Worm (Caenorhabditis elegans) whole organism, mixed stage, embryonic: ENCODE results near the gene let-2.

Experiments
- M03D4.4 ChIP-seq: sonication (generic microtip); optimal IDR thresholded peaks from 2 replicates; lab custom pipeline; 2017; ENCODE audit warnings: mild to moderate bottlenecking, missing genetic modification characterization, missing compliant biosample characterization
- bed-3 ChIP-seq: fragments of 200-800 bp; sonication (Bioruptor generic); optimal IDR thresholded peaks from 3 replicates; lab custom pipeline; 2018; ENCODE audit warnings: mild to moderate bottlenecking, missing genetic modification characterization, moderate library complexity, missing compliant biosample characterization
- blmp-1 ChIP-seq: fragments of 150-350 bp; optimal IDR thresholded peaks from 2 replicates; lab custom pipeline; 2014; ENCODE audit warnings: missing biosample characterization, missing genetic modification characterization
- ceh-39 ChIP-seq: fragments of 150-350 bp; optimal IDR thresholded peaks from 2 replicates; lab custom pipeline; 2014; ENCODE audit warnings: missing biosample characterization, missing genetic modification characterization
- ceh-43 ChIP-seq: fragments of 200-800 bp; sonication (Bioruptor generic); optimal IDR thresholded peaks from 2 replicates; lab custom pipeline; 2018; ENCODE audit warnings: mild to moderate bottlenecking, missing genetic modification characterization, moderate library complexity, missing compliant biosample characterization
- ceh-83 ChIP-seq: fragments of 200-800 bp; sonication (Bioruptor generic); optimal IDR thresholded peaks from 2 replicates; lab custom pipeline; 2018; ENCODE audit warnings: mild to moderate bottlenecking, missing genetic modification characterization, missing compliant biosample characterization
- ces-1 ChIP-seq: fragments of 150-350 bp; optimal IDR thresholded peaks from 2 replicates; lab custom pipeline; 2014; ENCODE audit warnings: missing biosample characterization, missing genetic modification reagents, missing genetic modification characterization
- cnd-1 ChIP-seq: fragments of 200-800 bp; sonication (Bioruptor generic); optimal IDR thresholded peaks from 2 replicates; lab custom pipeline; 2018; ENCODE audit warnings: mild to moderate bottlenecking, missing genetic modification characterization, missing compliant biosample characterization
- drap-1 ChIP-seq: fragments of 200-800 bp; sonication (Bioruptor generic); optimal IDR thresholded peaks from 3 replicates; lab custom pipeline; 2018; ENCODE audit warnings: mild to moderate bottlenecking, missing genetic modification characterization, missing compliant biosample characterization
- elt-1 ChIP-seq: sonication (generic microtip); optimal IDR thresholded peaks from 2 replicates; lab custom pipeline; 2017; ENCODE audit warnings: missing genetic modification characterization, mild to moderate bottlenecking, missing compliant biosample characterization, antibody characterized with exemption, moderate library complexity, borderline replicate concordance; ENCODE audit not compliant: insufficient read depth
- elt-3 ChIP-seq: fragments of 150-350 bp; optimal IDR thresholded peaks from 2 replicates; lab custom pipeline; 2014; ENCODE audit warnings: missing biosample characterization, missing genetic modification characterization
- flh-1 ChIP-seq: fragments of 200-800 bp; sonication (Bioruptor generic); optimal IDR thresholded peaks from 2 replicates; lab custom pipeline; 2018; ENCODE audit warnings: mild to moderate bottlenecking, missing genetic modification characterization, moderate library complexity, missing compliant biosample characterization
- ham-2 ChIP-seq: fragments of 200-800 bp; sonication (Bioruptor generic); optimal IDR thresholded peaks from 2 replicates; lab custom pipeline; 2018; ENCODE audit warnings: mild to moderate bottlenecking, missing genetic modification characterization, missing compliant biosample characterization
- lin-32 ChIP-seq: fragments of 200-800 bp; sonication (Bioruptor generic); optimal IDR thresholded peaks from 2 replicates; lab custom pipeline; 2018; ENCODE audit warnings: mild to moderate bottlenecking, missing genetic modification characterization, missing compliant biosample characterization
- lsy-2 ChIP-seq: fragments of 150-350 bp; optimal IDR thresholded peaks from 2 replicates; lab custom pipeline; 2014; ENCODE audit warnings: missing biosample characterization, missing genetic modification characterization
- mab-5 ChIP-seq: fragments of 150-350 bp; optimal IDR thresholded peaks from 2 replicates; lab custom pipeline; 2014; ENCODE audit warnings: missing biosample characterization, missing genetic modification characterization
- mep-1 ChIP-seq: fragments of 150-350 bp; optimal IDR thresholded peaks from 2 replicates; lab custom pipeline; 2017; ENCODE audit warnings: missing biosample characterization, missing genetic modification reagents, missing genetic modification characterization, inconsistent platforms
- nhr-2 ChIP-seq: fragments of 150-350 bp; optimal IDR thresholded peaks from 2 replicates; lab custom pipeline; 2014; ENCODE audit warnings: missing biosample characterization, missing genetic modification characterization
- nhr-237 ChIP-seq: fragments of 150-350 bp; optimal IDR thresholded peaks from 2 replicates; lab custom pipeline; 2014; ENCODE audit warnings: missing biosample characterization, missing genetic modification characterization
- nhr-28 ChIP-seq: fragments of 150-350 bp; optimal IDR thresholded peaks from 2 replicates; lab custom pipeline; 2014; ENCODE audit warnings: missing biosample characterization, missing genetic modification characterization
- pha-4 ChIP-seq: fragments of 150-350 bp; optimal IDR thresholded peaks from 2 replicates; lab custom pipeline; 2018; ENCODE audit warnings: missing biosample characterization, missing genetic modification reagents, missing genetic modification characterization
- sem-2 ChIP-seq: fragments of 200-800 bp; sonication (Bioruptor generic); optimal IDR thresholded peaks from 2 replicates; lab custom pipeline; 2018; ENCODE audit warnings: mild to moderate bottlenecking, missing genetic modification characterization, missing compliant biosample characterization
- snpc-4 ChIP-seq: fragments of 150-350 bp; optimal IDR thresholded peaks from 2 replicates; lab custom pipeline; 2014; ENCODE audit warnings: missing biosample characterization, missing genetic modification characterization
- sptf-1 ChIP-seq: sonication (generic microtip); optimal IDR thresholded peaks from 2 replicates; lab custom pipeline; 2017; ENCODE audit warnings: mild to moderate bottlenecking, missing genetic modification characterization, moderate library complexity, missing compliant biosample characterization
- tbx-8 ChIP-seq: fragments of 200-800 bp; sonication (Bioruptor generic); optimal IDR thresholded peaks from 2 replicates; lab custom pipeline; 2018; ENCODE audit warnings: mild to moderate bottlenecking, missing genetic modification characterization, moderate library complexity, missing compliant biosample characterization
- unc-120 ChIP-seq: sonication (generic microtip); optimal IDR thresholded peaks from 2 replicates; lab custom pipeline; 2017; ENCODE audit warnings: missing genetic modification characterization, missing compliant biosample characterization; ENCODE audit not compliant: poor library complexity, severe bottlenecking
- unc-39 ChIP-seq: fragments of 150-350 bp; optimal IDR thresholded peaks from 2 replicates; lab custom pipeline; 2014; ENCODE audit warnings: missing biosample characterization, missing genetic modification characterization
- unc-62 ChIP-seq: fragments of 150-350 bp; optimal IDR thresholded peaks from 2 replicates; lab custom pipeline; 2014; ENCODE audit warnings: missing biosample characterization, missing genetic modification reagents, missing genetic modification characterization
- zip-8 ChIP-seq: fragments of 150-350 bp; optimal IDR thresholded peaks from 2 replicates; lab custom pipeline; 2014; ENCODE audit warnings: missing biosample characterization, missing genetic modification characterization

The let-2 gene

DNA sequence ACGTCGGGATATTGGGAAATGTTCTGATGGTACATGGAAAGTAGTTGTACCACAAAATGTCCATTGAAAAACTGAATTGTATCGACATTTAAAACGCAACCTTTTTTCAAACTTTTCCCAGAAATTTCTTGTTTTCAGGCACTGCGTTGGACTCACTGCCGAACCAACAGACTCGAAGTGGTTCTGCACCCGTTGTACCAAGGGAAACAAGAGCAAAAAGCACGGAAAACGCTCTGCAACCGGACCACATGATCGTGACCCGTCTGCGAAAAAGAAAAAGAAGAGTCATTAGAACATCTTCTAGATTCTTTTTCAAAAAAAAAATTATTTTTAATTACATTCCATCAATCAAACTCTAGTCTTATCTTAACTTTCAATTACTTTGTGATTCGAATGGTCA lies 43.8 kb downstream of the let-2 start:
- TF ChIP-seq flh-1 (GFP tag; lab: Kevin White, UChicago): no peak
- TF ChIP-seq mep-1: no peak
- TF ChIP-seq unc-62 (GFP tag; lab: Kevin White, UChicago): no peak
- no peak for TF ChIP-seq blmp-1 (tag; lab: Kevin White, UChicago)
- no peak for TF ChIP-seq tbx-8 (GFP tag; lab: Kevin White, UChicago)
- no peak for TF ChIP-seq ces-1 (GFP tag; lab: Kevin White, UChicago)
- TF ChIP-seq ceh-83: no peak
- no peak for TF ChIP-seq mab-5 (tag; lab: Kevin White, UChicago)
- TF ChIP-seq lsy-2 (tag; lab: Kevin White, UChicago): no peak
- TF ChIP-seq unc-120 (tag; lab: Kevin White, UChicago): no peak
- TF ChIP-seq pha-4 (tag; lab: Kevin White, UChicago): no peak
- TF ChIP-seq ham-2: no peak
- TF ChIP-seq sem-2 (GFP tag; lab: Kevin White, UChicago): no peak
- no peak for TF ChIP-seq elt-3 (tag; lab: Kevin White, UChicago)

DNA sequence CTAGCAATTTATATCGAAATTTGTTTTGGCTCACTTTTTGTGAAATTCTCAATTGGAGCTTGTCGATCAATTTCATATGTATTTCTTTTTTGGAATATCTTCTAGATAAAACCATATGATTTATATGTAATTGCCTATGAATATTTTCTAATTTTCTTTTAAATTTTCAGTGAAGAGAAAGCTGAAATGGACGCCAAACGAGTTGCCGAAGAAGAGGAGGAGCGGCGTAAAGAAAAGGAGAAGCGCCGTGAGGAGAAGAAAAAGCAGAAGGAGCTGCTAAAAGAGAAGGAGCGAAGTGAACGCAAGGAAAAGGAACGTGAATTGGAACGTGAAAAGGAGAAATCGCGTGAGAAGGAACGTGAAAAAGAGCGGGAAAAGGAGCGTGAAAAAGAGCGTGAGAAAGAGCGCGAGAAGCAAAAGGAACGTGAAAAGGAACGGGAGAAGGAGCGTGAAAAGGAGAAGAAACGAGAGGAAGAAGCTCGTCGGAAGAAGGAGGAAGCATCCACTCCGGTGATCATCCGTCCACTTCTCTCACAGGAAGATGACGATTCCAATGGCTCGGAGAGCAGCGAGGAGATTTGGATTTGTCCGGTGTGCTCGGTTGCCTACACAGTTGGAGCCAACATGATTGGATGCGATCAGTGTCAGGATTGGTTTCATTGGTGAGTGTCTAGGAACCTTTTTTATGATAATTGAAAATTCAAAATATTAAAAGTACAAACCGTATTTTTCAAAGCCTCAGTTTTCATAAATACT lies 45.1 kb downstream of the let-2 start:
- TF ChIP-seq elt-1 (tag; lab: Kevin White, UChicago): no peak
- TF ChIP-seq drap-1 (GFP tag; lab: Kevin White, UChicago): no peak
- no peak for TF ChIP-seq lin-32

DNA sequence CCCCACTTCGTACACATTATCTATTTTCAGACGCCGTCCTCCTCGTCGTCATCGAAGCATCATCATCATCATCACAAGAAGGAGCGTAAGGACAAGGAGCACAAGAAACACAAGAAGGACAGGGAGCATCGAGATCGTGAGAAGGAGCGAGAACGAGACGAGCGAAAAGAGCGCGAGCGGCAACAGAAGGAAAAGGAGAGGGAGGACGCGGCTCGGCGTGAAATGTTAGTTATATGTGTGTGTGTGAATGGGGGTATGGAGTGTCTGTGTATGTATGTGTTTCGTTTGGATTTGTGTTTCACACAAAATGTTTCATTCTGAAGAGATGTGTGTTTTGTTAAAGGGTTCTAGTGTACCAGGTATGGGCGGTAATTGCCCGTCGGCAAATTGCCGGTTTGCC lies 46.9 kb downstream of the let-2 start:
- TF ChIP-seq sem-2 (GFP tag; lab: Kevin White, UChicago) (peak; percentile 3), nhr-237 (no peak)

DNA sequence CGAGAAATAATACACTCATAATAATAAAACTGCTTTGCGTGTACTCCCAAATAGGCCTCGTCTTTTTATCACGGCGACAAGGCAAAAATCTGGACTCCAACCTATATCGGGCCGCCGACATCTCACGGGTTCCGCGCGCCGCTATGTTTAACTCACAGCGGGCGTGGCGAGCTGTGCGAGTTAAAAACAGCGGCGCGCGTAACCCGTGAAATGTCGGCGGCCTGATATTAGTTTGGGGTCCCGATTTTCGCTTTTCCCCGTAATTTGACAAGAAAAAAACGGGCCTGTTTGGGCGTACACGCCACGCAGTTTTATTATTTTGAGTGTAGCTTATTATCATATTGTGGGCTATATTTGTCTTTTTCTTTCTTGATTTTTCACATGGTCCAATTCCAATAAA lies 47.3 kb downstream of the let-2 start:
- no peak for TF ChIP-seq zip-8 (tag; lab: Kevin White, UChicago)
- no peak for TF ChIP-seq unc-39 (tag; lab: Kevin White, UChicago)
- TF ChIP-seq unc-120 (tag; lab: Kevin White, UChicago): no peak
- TF ChIP-seq flh-1 (GFP tag; lab: Kevin White, UChicago): no peak

DNA sequence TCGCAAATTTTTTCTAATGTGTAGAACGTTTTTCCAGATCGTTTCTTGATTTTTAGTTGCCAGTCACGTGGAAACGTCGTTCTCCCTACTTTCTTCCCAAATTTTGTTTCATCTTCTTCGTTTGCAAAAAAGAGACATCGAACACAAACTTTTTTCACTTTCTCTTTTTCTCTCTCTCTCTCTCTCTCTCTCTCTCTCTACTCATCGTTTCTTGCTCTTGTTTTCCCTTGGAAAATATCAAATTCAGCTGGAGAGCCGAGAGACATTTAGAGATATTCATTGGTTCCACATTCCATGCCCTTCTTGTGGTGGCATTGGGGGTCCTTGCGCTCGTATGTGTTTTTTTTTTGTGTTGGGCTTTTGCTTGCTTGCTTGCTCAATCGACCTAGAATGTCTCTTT lies 49.9 kb downstream of the let-2 start:
- TF ChIP-seq ceh-83: no peak
- TF ChIP-seq ces-1 (GFP tag; lab: Kevin White, UChicago): peak; percentile 7

DNA sequence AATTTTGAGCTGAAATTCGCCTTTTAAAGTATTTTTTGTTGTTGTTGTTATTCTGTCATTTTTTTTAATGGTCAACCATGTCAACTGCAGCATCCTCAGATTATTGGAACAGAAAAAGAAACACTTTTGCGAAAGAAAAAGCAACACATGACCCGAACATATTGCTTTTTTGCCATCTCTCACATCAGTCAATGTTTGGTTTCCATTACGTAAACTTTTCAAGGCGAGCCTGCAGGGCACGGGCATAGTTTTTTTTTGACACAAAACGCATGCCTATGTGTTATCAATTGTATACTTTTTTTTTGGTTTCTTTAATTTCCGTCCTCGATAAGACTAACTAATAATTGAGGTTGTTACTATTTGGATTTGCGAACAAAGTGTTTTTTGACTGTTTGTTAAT lies 51.7 kb downstream of the let-2 start:
- TF ChIP-seq nhr-2 (tag; lab: Kevin White, UChicago) (no peak), sem-2 (GFP tag; lab: Kevin White, UChicago) (no peak), unc-39 (tag; lab: Kevin White, UChicago) (no peak)

DNA sequence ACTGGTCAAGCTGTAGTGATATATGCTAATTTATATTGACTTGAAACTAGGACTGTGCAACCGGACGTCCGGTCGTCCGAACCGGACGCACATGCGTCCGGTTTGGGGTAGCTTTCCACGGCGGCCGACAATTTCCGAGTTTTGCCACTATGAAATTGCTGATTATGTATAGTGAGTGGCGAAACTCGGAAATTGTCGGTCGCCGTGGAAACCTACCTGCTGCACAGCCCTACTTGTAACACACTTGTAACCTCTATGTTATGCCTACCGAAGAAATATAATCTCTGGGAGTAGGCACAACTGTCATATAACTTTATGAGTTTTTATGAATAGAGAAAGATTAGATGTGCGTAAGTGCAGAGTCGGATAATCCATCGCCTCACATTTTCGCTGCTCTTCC lies 52.2 kb downstream of the let-2 start:
- no peak for TF ChIP-seq nhr-2 (tag; lab: Kevin White, UChicago)
- no peak for TF ChIP-seq cnd-1 (tag; lab: Kevin White, UChicago)
- TF ChIP-seq unc-39 (tag; lab: Kevin White, UChicago): no peak
- TF ChIP-seq bed-3 (GFP tag; lab: Kevin White, UChicago): no peak
- TF ChIP-seq sptf-1 (tag; lab: Kevin White, UChicago): no peak
- no peak for TF ChIP-seq ceh-43 (GFP tag; lab: Kevin White, UChicago)
- TF ChIP-seq mep-1: no peak
- TF ChIP-seq nhr-28: no peak
- no peak for TF ChIP-seq drap-1 (GFP tag; lab: Kevin White, UChicago)
- TF ChIP-seq ces-1 (GFP tag; lab: Kevin White, UChicago): no peak
- TF ChIP-seq nhr-237: no peak
- TF ChIP-seq unc-62 (GFP tag; lab: Kevin White, UChicago): no peak
- TF ChIP-seq elt-3 (tag; lab: Kevin White, UChicago): no peak
- no peak for TF ChIP-seq sem-2 (GFP tag; lab: Kevin White, UChicago)
- no peak for TF ChIP-seq M03D4.4 (tag; lab: Kevin White, UChicago)
- no peak for TF ChIP-seq ceh-39 (tag; lab: Kevin White, UChicago)
- no peak for TF ChIP-seq tbx-8 (GFP tag; lab: Kevin White, UChicago)
- TF ChIP-seq snpc-4 (tag; lab: Kevin White, UChicago): no peak
